Worm (Caenorhabditis elegans): Measurements from ENCODE around the gene ltah-1.1.

Gene ltah-1.1

DNA sequence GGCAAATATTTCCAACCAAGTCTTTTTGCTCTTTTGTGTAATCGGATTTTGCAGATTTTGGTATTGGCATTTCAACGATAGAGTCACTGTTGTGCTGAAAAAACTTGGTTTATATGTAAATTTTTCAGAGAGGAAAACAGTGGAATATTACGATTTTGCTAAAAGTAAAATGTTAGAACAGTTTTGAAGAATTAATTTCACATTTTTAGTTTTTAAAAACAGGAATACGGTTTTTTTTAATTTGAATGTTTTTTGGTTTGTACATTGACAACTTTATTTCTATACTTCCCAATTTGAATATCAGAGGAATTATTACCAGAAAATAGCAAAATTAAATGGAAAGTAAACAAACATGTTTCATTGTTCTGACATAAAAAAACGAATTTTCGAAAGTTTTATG, 26.8 kb upstream of the ltah-1.1 start, which contains the start of gene dnj-26:
dnj-26 (minus strand) TSS at position 101 of the 400 bp plus-strand sequence.
- TF ChIP-seq sma-9 (GFP tag; optimal IDR thresholded peaks at IDR 0.05) (no peak), sma-9 (tag; optimal IDR thresholded peaks at IDR 0.05) (no peak), elt-3 (tag; optimal IDR thresholded peaks at IDR 0.05) (no peak), C34F6.9 (tag; optimal IDR thresholded peaks at IDR 0.05) (no peak), ceh-16 (tag; optimal IDR thresholded peaks at IDR 0.05) (no peak), ztf-4 (tag; optimal IDR thresholded peaks at IDR 0.05) (no peak), nhr-10 (tag; optimal IDR thresholded peaks at IDR 0.05) (no peak), peb-1 (tag; optimal IDR thresholded peaks at IDR 0.05) (no peak)

DNA sequence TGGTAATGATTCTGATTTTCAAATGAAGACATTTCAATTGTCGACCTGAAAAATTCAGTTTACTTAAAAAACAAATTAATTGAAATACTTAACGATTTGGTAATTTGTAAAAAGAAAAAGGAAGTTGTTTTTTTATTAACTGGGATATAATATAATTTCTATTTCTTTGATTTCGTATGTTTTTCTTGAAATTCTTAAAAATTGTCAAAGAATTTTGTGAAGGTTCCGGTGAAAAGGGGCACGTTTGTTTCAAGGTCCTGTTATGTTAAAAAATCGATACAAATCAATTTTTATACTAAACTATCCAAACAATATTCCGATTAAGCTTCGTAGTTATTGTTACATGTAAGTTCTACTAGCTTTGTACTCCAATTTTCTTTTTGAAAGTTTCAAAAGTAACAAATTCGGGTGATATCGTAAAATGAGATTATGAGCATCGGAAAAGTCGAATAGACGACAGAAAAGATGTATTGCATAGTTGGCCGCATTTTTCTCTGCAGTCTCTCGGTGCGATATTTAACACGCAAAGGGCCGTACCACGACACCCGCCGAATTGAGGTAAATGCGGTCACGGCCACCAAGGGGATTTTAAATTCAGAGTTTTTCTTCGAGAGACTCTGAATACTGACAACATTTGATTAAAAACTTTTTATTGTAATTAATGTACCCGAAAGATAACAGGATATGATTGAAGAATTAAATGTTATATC, 20.1 kb upstream of the ltah-1.1 start, which contains the start of gene Y39C12A.9:
Y39C12A.9 (minus strand) TSS at position 51 of the 710 bp plus-strand sequence.
- TF ChIP-seq lsy-2 (tag; optimal IDR thresholded peaks at IDR 0.05) (peak in 1 of 2 experiments; percentile 33), lin-13 (GFP tag; optimal IDR thresholded peaks at IDR 0.05) (no peak), ZK546.5 (tag; optimal IDR thresholded peaks at IDR 0.05) (no peak), crh-2 (tag; optimal IDR thresholded peaks at IDR 0.05) (no peak), C34F6.9 (tag; optimal IDR thresholded peaks at IDR 0.05) (peak; percentile 1), unc-55 (GFP tag; optimal IDR thresholded peaks at IDR 0.05) (peak; percentile 14), nhr-129 (tag; optimal IDR thresholded peaks at IDR 0.05) (peak; percentile 64)

DNA sequence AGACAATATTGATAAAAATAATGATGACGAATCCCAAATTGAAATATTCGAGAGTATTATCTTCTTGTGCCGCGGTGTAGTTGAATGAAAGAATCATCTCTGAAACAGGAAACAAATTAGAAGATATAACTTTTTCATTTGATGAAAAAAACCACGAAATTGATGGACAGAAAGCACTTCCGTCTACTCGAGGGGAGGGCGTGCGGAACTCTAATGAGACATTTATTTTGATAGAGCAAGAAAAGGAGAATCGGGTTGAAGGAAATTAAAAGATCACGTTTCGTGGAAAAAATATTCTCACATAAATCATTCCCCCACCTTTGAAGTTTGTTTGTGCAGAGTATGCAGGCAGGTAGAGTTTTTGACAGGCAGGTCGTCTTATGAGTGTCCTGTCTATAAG, 18.1 kb upstream of the ltah-1.1 start, which contains the start of gene sre-14:
sre-14 (minus strand) TSS at position 101 of the 400 bp plus-strand sequence.
- TF ChIP-seq alr-1 (tag; optimal IDR thresholded peaks at IDR 0.05), result no peak
- no peak for TF ChIP-seq elt-1 (tag; optimal IDR thresholded peaks at IDR 0.05)
- TF ChIP-seq nhr-12 (tag; optimal IDR thresholded peaks at IDR 0.05), result no peak
- no peak for TF ChIP-seq nhr-23 (tag; optimal IDR thresholded peaks at IDR 0.05)
- TF ChIP-seq Y55F3AM.14 (GFP tag; optimal IDR thresholded peaks at IDR 0.05), result no peak
- TF ChIP-seq skn-1 (tag; optimal IDR thresholded peaks at IDR 0.05), result no peak
- TF ChIP-seq mab-5 (tag; optimal IDR thresholded peaks at IDR 0.05), result no peak
- no peak for TF ChIP-seq nhr-11 (tag; optimal IDR thresholded peaks at IDR 0.05)
- TF ChIP-seq mdl-1 (tag; optimal IDR thresholded peaks at IDR 0.05), result no peak
- no peak for TF ChIP-seq unc-39 (tag; optimal IDR thresholded peaks at IDR 0.05)
- no peak for TF ChIP-seq egl-27 (tag; optimal IDR thresholded peaks at IDR 0.05)
- TF ChIP-seq lin-39 (tag; optimal IDR thresholded peaks at IDR 0.05), result no peak
- no peak for TF ChIP-seq elt-3 (tag; optimal IDR thresholded peaks at IDR 0.05)

- TF ChIP-seq lin-39 (tag; optimal IDR thresholded peaks at IDR 0.05), result no peak
Measured at ce11 chrIV:12265877-12266276, 13.5 kb upstream of the ltah-1.1 start.

- TF ChIP-seq elt-1 (tag; optimal IDR thresholded peaks at IDR 0.05), result no peak
- no peak for TF ChIP-seq mbf-1 (tag; optimal IDR thresholded peaks at IDR 0.05)
- TF ChIP-seq nhr-12 (tag; optimal IDR thresholded peaks at IDR 0.05), result no peak
- peak; percentile 74 for TF ChIP-seq crh-2 (tag; optimal IDR thresholded peaks at IDR 0.05)
- TF ChIP-seq fos-1 (tag; optimal IDR thresholded peaks at IDR 0.05), result peak; percentile 43
- TF ChIP-seq sem-4 (tag; optimal IDR thresholded peaks at IDR 0.05), result peak; percentile 18
- no peak for TF ChIP-seq nhr-10 (tag; optimal IDR thresholded peaks at IDR 0.05)
- no peak for TF ChIP-seq Y55F3AM.14 (GFP tag; optimal IDR thresholded peaks at IDR 0.05)
- TF ChIP-seq elt-3 (tag; optimal IDR thresholded peaks at IDR 0.05), result no peak
- peak; percentile 51 for TF ChIP-seq sma-9 (GFP tag; optimal IDR thresholded peaks at IDR 0.05)
- TF ChIP-seq sma-9 (tag; optimal IDR thresholded peaks at IDR 0.05), result no peak
- TF ChIP-seq ztf-1 (GFP tag; conservative IDR thresholded peaks at IDR 0.05), result no peak
- peak; percentile 98 for TF ChIP-seq nhr-129 (tag; optimal IDR thresholded peaks at IDR 0.05)
- peak; percentile 42 for TF ChIP-seq gmeb-1 (tag; optimal IDR thresholded peaks at IDR 0.05)
- TF ChIP-seq ztf-4 (tag; optimal IDR thresholded peaks at IDR 0.05), result peak; percentile 17
- TF ChIP-seq blmp-1 (tag; optimal IDR thresholded peaks at IDR 0.05; ENCODE audit: insufficient read depth), result no peak
- peak; percentile 71 for TF ChIP-seq lin-13 (GFP tag; optimal IDR thresholded peaks at IDR 0.05)
- no peak for TF ChIP-seq skn-1 (tag; optimal IDR thresholded peaks at IDR 0.05)
- TF ChIP-seq snpc-4 (tag; optimal IDR thresholded peaks at IDR 0.05), result peak; percentile 40
- no peak for TF ChIP-seq ama-1 (optimal IDR thresholded peaks at IDR 0.05)
- peak; percentile 45 for TF ChIP-seq R02D3.7 (tag; optimal IDR thresholded peaks at IDR 0.05)
- TF ChIP-seq zag-1 (tag; optimal IDR thresholded peaks at IDR 0.05), result peak; percentile 4
- peak; percentile 22 for TF ChIP-seq nhr-21 (tag; optimal IDR thresholded peaks at IDR 0.05)
- TF ChIP-seq C34F6.9 (tag; optimal IDR thresholded peaks at IDR 0.05), result peak; percentile 74
- TF ChIP-seq lin-11 (tag; optimal IDR thresholded peaks at IDR 0.05), result peak; percentile 59
- peak; percentile 23 for TF ChIP-seq F13H6.1 (tag; optimal IDR thresholded peaks at IDR 0.05)
- TF ChIP-seq ceh-16 (tag; optimal IDR thresholded peaks at IDR 0.05), result no peak
- TF ChIP-seq lsy-2 (tag; optimal IDR thresholded peaks at IDR 0.05), result peak; percentile 89 to 98
- TF ChIP-seq egl-27 (tag; optimal IDR thresholded peaks at IDR 0.05), result peak; percentile 10
- TF ChIP-seq unc-55 (GFP tag; optimal IDR thresholded peaks at IDR 0.05), result peak; percentile 95
Measured at ce11 chrIV:12268272-12269045, 11.0 kb upstream of the ltah-1.1 start, which contains the start of the genes ppm-1.H and rpl-34. Gene ppm-1.H (minus strand): TSS chrIV:12268322. Gene rpl-34 (plus strand): TSS chrIV:12268995.

Measured in whole organism, L2 larva.